Worm (Caenorhabditis elegans) whole organism, young adult: ENCODE measurements around the gene ceh-88.

Experiments
- B0019.2 ChIP-seq: fragments of 200-800 bp; sonication (Bioruptor generic); conservative IDR thresholded peaks from 2 replicates; pipeline ENCODE4 v1.3.6; 2022; ENCODE audit warnings: missing genetic modification reagents, missing genetic modification characterization, missing compliant biosample characterization
- Y56A3A.18 ChIP-seq: fragments of 200-800 bp; sonication (Bioruptor generic); IDR thresholded peaks from 2 replicates; pipeline ENCODE4 v1.3.6; 2022; ENCODE audit warnings: missing genetic modification reagents, missing genetic modification characterization, missing compliant biosample characterization
- attf-3 ChIP-seq: fragments of 200-800 bp; sonication (Bioruptor generic); conservative IDR thresholded peaks from 2 replicates; pipeline ENCODE4 v1.3.6; 2022; ENCODE audit warnings: missing genetic modification reagents, missing genetic modification characterization, missing compliant biosample characterization
- ceh-58 ChIP-seq: fragments of 200-800 bp; sonication (Bioruptor generic); IDR thresholded peaks from 2 replicates; pipeline ENCODE4 v1.3.6; 2022; ENCODE audit warnings: missing genetic modification characterization, missing compliant biosample characterization
- dpl-1 ChIP-seq: fragments of 150-350 bp; optimal IDR thresholded peaks from 2 replicates; lab custom pipeline; 2014; ENCODE audit warnings: missing biosample characterization, missing genetic modification reagents, missing genetic modification characterization
- lag-1 ChIP-seq: fragments of 200-800 bp; sonication (Bioruptor generic); IDR thresholded peaks from 2 replicates; pipeline ENCODE4 v1.3.6; 2022; ENCODE audit warnings: missing genetic modification reagents, missing genetic modification characterization, missing compliant biosample characterization
- lin-54 ChIP-seq: fragments of 200-800 bp; sonication (Bioruptor generic); optimal IDR thresholded peaks from 2 replicates; lab custom pipeline; 2018; ENCODE audit warnings: mild to moderate bottlenecking, missing genetic modification characterization, missing compliant biosample characterization
- unc-130 ChIP-seq: sonication (generic microtip); optimal IDR thresholded peaks from 2 replicates; lab custom pipeline; 2016; ENCODE audit warnings: missing genetic modification reagents, missing genetic modification characterization, missing compliant biosample characterization
- unc-62 ChIP-seq: fragments of 150-350 bp; optimal IDR thresholded peaks from 2 replicates; lab custom pipeline; 2014; ENCODE audit warnings: missing biosample characterization, missing genetic modification reagents, missing genetic modification characterization

ce11 chrIV:17285263-17285662 lies 43.7 kb upstream of the ceh-88 start:
- TF ChIP-seq ceh-58 (GFP tag; lab: Robert Waterston, UW) (no peak), B0019.2 (GFP tag; lab: Robert Waterston, UW) (no peak), lin-54 (no peak), lag-1 (no peak), unc-62 (GFP tag; lab: Kevin White, UChicago) (no peak), attf-3 (GFP tag; lab: Robert Waterston, UW) (no peak), unc-130 (GFP tag; lab: Kevin White, UChicago) (no peak), Y56A3A.18 (GFP tag; lab: Robert Waterston, UW) (no peak), dpl-1 (GFP tag; lab: Kevin White, UChicago) (no peak)
